Fruit fly (Drosophila melanogaster) whole organism, embryonic: ENCODE results near the gene RfC3.

ENCODE experiments used
- CG7271 ChIP-seq: fragments of 200-800 bp; sonication (Bioruptor generic); optimal IDR thresholded peaks from 2 replicates; lab custom pipeline; 2018; ENCODE audit warnings: missing biosample characterization, mild to moderate bottlenecking, missing genetic modification characterization, moderate library complexity
- NFAT ChIP-seq: fragments of 200-800 bp; sonication (Bioruptor generic); IDR thresholded peaks from 2 replicates; pipeline ENCODE4 v1.3.6; 2022; ENCODE audit warnings: missing biosample characterization, missing genetic modification characterization

dm6 chr2L:10393467-10393866 lies 25.5 kb upstream of the RfC3 start:
- TF ChIP-seq CG7271 (tag; lab: Kevin White, UChicago) (no peak), NFAT (no peak)
